Fruit fly (Drosophila melanogaster): ENCODE results near the gene ssp3.

Gene ssp3

dm6 chr2L:18979407-18979806, 35.6 kb upstream of the ssp3 start:
- TF ChIP-seq Met (GFP tag; optimal IDR thresholded peaks at IDR 0.05) (no peak), Hr4 (GFP tag; optimal IDR thresholded peaks at IDR 0.05) (no peak), fkh (GFP tag; optimal IDR thresholded peaks at IDR 0.05) (no peak), ss (GFP tag; optimal IDR thresholded peaks at IDR 0.05) (peak in 1 of 2 experiments; percentile 81)

dm6 chr2L:18978923-18979322, 35.2 kb upstream of the ssp3 start:
- TF ChIP-seq salr (GFP tag; optimal IDR thresholded peaks at IDR 0.05) (no peak), Eip78C (GFP tag) (peak; percentile 71), Lpt (GFP tag; optimal IDR thresholded peaks at IDR 0.05) (no peak), Hr4 (GFP tag; optimal IDR thresholded peaks at IDR 0.05) (peak; percentile 23), CG15336 (GFP tag; IDR thresholded peaks at IDR 0.05) (peak; percentile 30; the same call in 1 of the 2 replicates), CG8119 (GFP tag; IDR thresholded peaks at IDR 0.05) (peak; percentile 36; the same call in 1 of the 3 replicates), CG10631 (GFP tag; optimal IDR thresholded peaks at IDR 0.05) (peak; percentile 1), svp (GFP tag) (peak; percentile 56), CG32006 (GFP tag; optimal IDR thresholded peaks at IDR 0.05) (peak; percentile 11), CG10669 (GFP tag; optimal IDR thresholded peaks at IDR 0.05) (no peak)

- no peak for TF ChIP-seq CG7368 (GFP tag; optimal IDR thresholded peaks at IDR 0.05)
- peak; percentile 42 for TF ChIP-seq svp (GFP tag)
Measured at dm6 chr2L:18976749-18977148, 33.0 kb upstream of the ssp3 start.

dm6 chr2L:18974063-18974779, 30.5 kb upstream of the ssp3 start, which contains the start of the genes L2HGDH and CG10431:
Gene L2HGDH (minus strand): TSS chr2L:18974448.
Gene CG10431 (plus strand): TSS chr2L:18974710.
- TF ChIP-seq cyc (GFP tag; optimal IDR thresholded peaks at IDR 0.05): no peak
- peak; percentile 34; the same call in 1 of the 2 replicates for TF ChIP-seq CG15336 (GFP tag; IDR thresholded peaks at IDR 0.05)
- no peak for TF ChIP-seq spab (GFP tag; optimal IDR thresholded peaks at IDR 0.05)
- no peak for TF ChIP-seq CG8632 (GFP tag; optimal IDR thresholded peaks at IDR 0.05)
- TF ChIP-seq pdm3 (GFP tag; optimal IDR thresholded peaks at IDR 0.05): no peak
- TF ChIP-seq fd85E (GFP tag; optimal IDR thresholded peaks at IDR 0.05): peak; percentile 31
- no peak for TF ChIP-seq CG16779 (tag; optimal IDR thresholded peaks at IDR 0.05)
- TF ChIP-seq Eip75B (GFP tag; optimal IDR thresholded peaks at IDR 0.05): no peak
- TF ChIP-seq Hr39 (GFP tag; optimal IDR thresholded peaks at IDR 0.05): peak; percentile 34
- TF ChIP-seq Lpt (GFP tag; optimal IDR thresholded peaks at IDR 0.05): peak; percentile 49
- TF ChIP-seq esn (GFP tag; optimal IDR thresholded peaks at IDR 0.05): peak; percentile 77
- no peak for TF ChIP-seq CG34406 (GFP tag; optimal IDR thresholded peaks at IDR 0.05)
- TF ChIP-seq CG6276 (GFP tag; optimal IDR thresholded peaks at IDR 0.05): no peak
- TF ChIP-seq CG11294 (GFP tag; IDR thresholded peaks at IDR 0.05): no peak
- peak; percentile 97 for TF ChIP-seq svp (GFP tag)
- no peak for TF ChIP-seq Sox102F (GFP tag; optimal IDR thresholded peaks at IDR 0.05)
- peak in 1 of 2 experiments; percentile 56 for TF ChIP-seq ss (GFP tag; optimal IDR thresholded peaks at IDR 0.05)
- peak; percentile 58 for TF ChIP-seq vri (GFP tag; optimal IDR thresholded peaks at IDR 0.05)
- no peak for TF ChIP-seq CG8119 (GFP tag; IDR thresholded peaks at IDR 0.05)
- TF ChIP-seq Met (GFP tag; optimal IDR thresholded peaks at IDR 0.05): peak; percentile 70
- TF ChIP-seq Smox (GFP tag; optimal IDR thresholded peaks at IDR 0.05): no peak
- TF ChIP-seq OdsH (GFP tag; optimal IDR thresholded peaks at IDR 0.05): no peak
- peak; percentile 65 for TF ChIP-seq topi (GFP tag; optimal IDR thresholded peaks at IDR 0.05)
- TF ChIP-seq fd59A (GFP tag; optimal IDR thresholded peaks at IDR 0.05): peak; percentile 43
- peak; percentile 57 for TF ChIP-seq CG6854 (GFP tag; optimal IDR thresholded peaks at IDR 0.05)
- TF ChIP-seq CG7368 (GFP tag; optimal IDR thresholded peaks at IDR 0.05): peak; percentile 25
- TF ChIP-seq fkh (GFP tag; optimal IDR thresholded peaks at IDR 0.05): peak; percentile 89
- TF ChIP-seq Gug (GFP tag; IDR thresholded peaks at IDR 0.05): no peak
- TF ChIP-seq net (GFP tag; optimal IDR thresholded peaks at IDR 0.05): no peak
- TF ChIP-seq Sox15 (GFP tag; optimal IDR thresholded peaks at IDR 0.05): peak; percentile 29
- no peak for TF ChIP-seq Hr38 (GFP tag; optimal IDR thresholded peaks at IDR 0.05)
- no peak for TF ChIP-seq dac (GFP tag; optimal IDR thresholded peaks at IDR 0.05)
- TF ChIP-seq Ets21C (GFP tag; optimal IDR thresholded peaks at IDR 0.05): peak; percentile 55
- TF ChIP-seq CG31627 (GFP tag; optimal IDR thresholded peaks at IDR 0.05): peak; percentile 65
- peak; percentile 30 for TF ChIP-seq Eip93F (GFP tag; optimal IDR thresholded peaks at IDR 0.05)
- peak; percentile 72 for TF ChIP-seq achi (GFP tag; optimal IDR thresholded peaks at IDR 0.05)
- peak; percentile 83 for TF ChIP-seq CG10631 (GFP tag; optimal IDR thresholded peaks at IDR 0.05)
- no peak for TF ChIP-seq CG6808 (GFP tag; optimal IDR thresholded peaks at IDR 0.05)
- peak; percentile 70 for TF ChIP-seq lz (GFP tag; optimal IDR thresholded peaks at IDR 0.05)
